Worm (Caenorhabditis elegans): ENCODE data around the gene rhgf-1.

rhgf-1 gene

DNA sequence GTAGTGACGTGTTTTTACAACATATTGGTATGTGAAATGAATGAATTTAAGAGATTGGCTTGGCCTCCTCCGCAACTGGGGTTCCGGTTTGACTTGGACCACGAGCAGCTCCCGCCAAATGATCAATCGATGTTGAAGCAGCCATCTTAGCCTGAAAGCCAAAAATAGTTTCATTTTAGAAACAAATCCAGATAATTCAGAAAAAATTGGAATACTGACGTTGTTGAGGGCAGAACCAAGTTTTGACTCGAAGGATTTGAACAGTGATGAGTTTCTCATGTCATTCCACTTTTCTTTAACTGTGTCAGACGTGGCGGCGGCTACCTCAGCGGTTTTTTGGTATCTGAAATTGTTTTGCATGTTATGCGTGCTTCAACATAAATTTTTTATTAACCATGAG lies 35.7 kb downstream of the rhgf-1 start:
- TF ChIP-seq ceh-9 (tag; optimal IDR thresholded peaks at IDR 0.05) (no peak), ref-2 (tag; optimal IDR thresholded peaks at IDR 0.05) (no peak), mec-3 (tag; optimal IDR thresholded peaks at IDR 0.05; ENCODE audit: borderline replicate concordance) (no peak), nhr-11 (tag; optimal IDR thresholded peaks at IDR 0.05) (no peak), ahr-1 (tag; optimal IDR thresholded peaks at IDR 0.05) (no peak), sox-2 (GFP tag; IDR thresholded peaks at IDR 0.05) (no peak), sox-4 (tag; optimal IDR thresholded peaks at IDR 0.05) (no peak), pat-9 (tag; optimal IDR thresholded peaks at IDR 0.05) (no peak), C38D4.7 (GFP tag; optimal IDR thresholded peaks at IDR 0.05) (no peak), elt-2 (tag; optimal IDR thresholded peaks at IDR 0.05) (no peak), lin-11 (tag; optimal IDR thresholded peaks at IDR 0.05) (no peak), pax-1 (tag; optimal IDR thresholded peaks at IDR 0.05) (no peak), ceh-34 (tag; optimal IDR thresholded peaks at IDR 0.05) (no peak), syd-9 (tag; optimal IDR thresholded peaks at IDR 0.05) (no peak), hlh-13 (GFP tag; optimal IDR thresholded peaks at IDR 0.05) (no peak), ztf-16 (tag; optimal IDR thresholded peaks at IDR 0.05) (no peak), dve-1 (tag; optimal IDR thresholded peaks at IDR 0.05) (no peak), ceh-19 (GFP tag; optimal IDR thresholded peaks at IDR 0.05) (no peak)

DNA sequence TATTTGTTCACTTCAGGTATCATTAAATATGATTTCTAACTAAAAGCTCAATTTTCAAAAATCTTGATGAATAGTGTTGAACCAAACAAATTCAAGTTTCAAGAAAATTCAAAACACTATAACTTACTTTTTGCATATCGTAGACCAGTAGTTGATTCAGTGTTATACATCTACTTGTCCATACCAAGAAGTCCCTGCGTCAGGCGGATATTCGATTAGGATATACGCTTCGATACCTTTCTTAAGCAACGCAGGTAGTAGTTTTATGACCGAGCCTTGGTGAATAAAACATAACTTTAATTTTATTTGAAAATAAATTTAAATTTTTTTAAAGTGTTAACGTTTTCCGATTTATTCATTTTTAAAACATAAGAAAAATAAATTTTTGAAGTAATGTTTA lies 36.3 kb downstream of the rhgf-1 start:
- TF ChIP-seq ceh-6 (GFP tag; optimal IDR thresholded peaks at IDR 0.05): no peak
- TF ChIP-seq ref-2 (tag; optimal IDR thresholded peaks at IDR 0.05): no peak
- TF ChIP-seq K09A11.1 (tag; optimal IDR thresholded peaks at IDR 0.05; ENCODE audit: insufficient read depth): no peak
- TF ChIP-seq ceh-45 (GFP tag; IDR thresholded peaks at IDR 0.05): no peak
- TF ChIP-seq ceh-9 (tag; optimal IDR thresholded peaks at IDR 0.05): no peak
- no peak for TF ChIP-seq lim-6 (tag; optimal IDR thresholded peaks at IDR 0.05)
- TF ChIP-seq ceh-2 (tag; optimal IDR thresholded peaks at IDR 0.05): no peak
- TF ChIP-seq K02D7.2 (tag; optimal IDR thresholded peaks at IDR 0.05): no peak
- no peak for TF ChIP-seq fax-1 (tag; optimal IDR thresholded peaks at IDR 0.05)
- no peak for TF ChIP-seq unc-86 (tag; optimal IDR thresholded peaks at IDR 0.05)
- TF ChIP-seq ceh-24 (tag; optimal IDR thresholded peaks at IDR 0.05): no peak
- TF ChIP-seq Y22D7AL.16 (tag; optimal IDR thresholded peaks at IDR 0.05): no peak
- no peak for TF ChIP-seq tbx-2 (tag; optimal IDR thresholded peaks at IDR 0.05)
- no peak for TF ChIP-seq nhr-232 (tag; optimal IDR thresholded peaks at IDR 0.05)
- no peak for TF ChIP-seq pha-2 (tag; optimal IDR thresholded peaks at IDR 0.05)
- TF ChIP-seq dve-1 (tag; optimal IDR thresholded peaks at IDR 0.05): no peak
- TF ChIP-seq eyg-1 (tag; optimal IDR thresholded peaks at IDR 0.05): no peak
- TF ChIP-seq C38D4.7 (GFP tag; optimal IDR thresholded peaks at IDR 0.05): no peak
- no peak for TF ChIP-seq syd-9 (tag; optimal IDR thresholded peaks at IDR 0.05)
- no peak for TF ChIP-seq che-1 (tag; optimal IDR thresholded peaks at IDR 0.05)

DNA sequence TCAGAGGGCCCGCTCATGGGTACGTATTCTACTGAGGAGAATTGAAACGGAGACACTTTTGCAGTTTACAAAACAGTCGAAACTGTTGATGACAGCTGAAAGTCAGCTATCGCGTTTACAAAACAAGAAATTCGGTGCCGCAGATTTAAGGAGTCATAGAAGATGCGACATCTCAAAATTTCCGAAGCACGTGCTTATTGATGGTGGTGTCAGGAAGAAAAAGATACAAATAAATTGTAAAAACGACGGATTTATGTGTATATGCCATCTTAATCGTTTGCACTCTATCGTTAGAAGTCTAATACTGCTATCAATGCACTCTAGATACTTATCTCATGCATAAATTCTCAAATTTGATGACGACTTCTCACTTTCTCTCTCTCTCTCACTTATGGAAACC lies 37.5 kb downstream of the rhgf-1 start, which contains the start of gene F13E6.2:
TSS of gene F13E6.2 (minus strand) at position 101 of the 400 bp plus-strand sequence.
- TF ChIP-seq ceh-48 (tag; optimal IDR thresholded peaks at IDR 0.05): no peak
- TF ChIP-seq nfya-1 (tag; optimal IDR thresholded peaks at IDR 0.05): no peak
- TF ChIP-seq syd-9 (tag; optimal IDR thresholded peaks at IDR 0.05): no peak
- TF ChIP-seq hlh-6 (tag; optimal IDR thresholded peaks at IDR 0.05): no peak
- no peak for TF ChIP-seq hlh-13 (GFP tag; optimal IDR thresholded peaks at IDR 0.05)
- TF ChIP-seq ceh-24 (tag; optimal IDR thresholded peaks at IDR 0.05): no peak
- no peak for TF ChIP-seq pag-3 (tag; optimal IDR thresholded peaks at IDR 0.05; ENCODE audit: borderline replicate concordance)
- TF ChIP-seq ref-2 (tag; optimal IDR thresholded peaks at IDR 0.05): no peak
- no peak for TF ChIP-seq ztf-16 (tag; optimal IDR thresholded peaks at IDR 0.05)
- TF ChIP-seq ceh-18 (tag; optimal IDR thresholded peaks at IDR 0.05): no peak
- no peak for TF ChIP-seq pha-2 (tag; optimal IDR thresholded peaks at IDR 0.05)
- TF ChIP-seq fax-1 (tag; optimal IDR thresholded peaks at IDR 0.05): no peak
- TF ChIP-seq hlh-15 (tag; optimal IDR thresholded peaks at IDR 0.05): no peak
- no peak for TF ChIP-seq ceh-14 (tag; optimal IDR thresholded peaks at IDR 0.05)
- TF ChIP-seq ama-1 (optimal IDR thresholded peaks at IDR 0.05): no peak
- TF ChIP-seq pros-1 (tag; optimal IDR thresholded peaks at IDR 0.05): no peak
- no peak for TF ChIP-seq pha-4 (tag; optimal IDR thresholded peaks at IDR 0.05)
